Worm (Caenorhabditis elegans) whole organism, L4/young adult: ENCODE data around the gene C50F7.9.

Experiments
- dao-5 ChIP-seq: sonication (generic microtip); optimal IDR thresholded peaks from 2 replicates; lab custom pipeline; 2016; ENCODE audit warnings: missing genotype, missing genetic modification characterization, moderate library complexity, missing compliant biosample characterization
- him-1 ChIP-seq: sonication (generic microtip); optimal IDR thresholded peaks from 2 replicates; lab custom pipeline; 2016; ENCODE audit warnings: missing genotype, missing genetic modification reagents, missing genetic modification characterization, missing compliant biosample characterization

DNA sequence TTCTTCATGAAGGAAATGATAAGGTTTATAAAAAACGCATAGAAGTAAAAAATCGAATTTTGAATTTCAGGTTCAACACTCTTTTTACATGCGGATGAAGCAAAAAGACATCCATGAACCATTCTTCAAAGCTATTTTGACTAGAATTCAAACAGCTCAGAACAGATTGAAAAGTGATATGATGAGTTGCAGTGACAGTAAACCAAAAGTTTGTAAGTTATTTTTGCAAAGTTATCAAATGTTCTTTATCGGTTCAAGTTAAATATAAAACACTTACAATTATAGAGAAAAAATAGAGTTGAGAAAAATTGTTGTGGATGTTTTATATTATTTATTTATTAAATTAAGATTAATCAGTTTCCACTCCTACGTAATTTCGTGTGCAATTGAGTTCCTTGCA, 39.4 kb downstream of the C50F7.9 start:
- TF ChIP-seq him-1 (tag; lab: Kevin White, UChicago) = no peak
- no peak for TF ChIP-seq dao-5 (tag; lab: Kevin White, UChicago)
